Fruit fly (Drosophila melanogaster) whole organism, adult: ENCODE results near the gene Klp3A.

Experiments
- CG11617 ChIP-seq: fragments of 200-800 bp; sonication (Bioruptor generic); optimal IDR thresholded peaks from 2 replicates; lab custom pipeline; 2017; ENCODE audit warnings: mild to moderate bottlenecking, missing biosample characterization, missing genetic modification reagents, missing genetic modification characterization
- CG12768 ChIP-seq: fragments of 200-800 bp; sonication (Bioruptor generic); optimal IDR thresholded peaks from 2 replicates; lab custom pipeline; 2017; ENCODE audit warnings: missing biosample characterization, missing genetic modification characterization, mild to moderate bottlenecking, moderate library complexity, missing genetic modification reagents
- CG14711 ChIP-seq: fragments of 200-800 bp; sonication (Bioruptor generic); optimal IDR thresholded peaks from 2 replicates; lab custom pipeline; 2018; ENCODE audit warnings: missing biosample characterization, mild to moderate bottlenecking, missing genetic modification characterization, moderate library complexity
- CG1620 ChIP-seq: fragments of 200-800 bp; sonication (Bioruptor generic); optimal IDR thresholded peaks from 2 replicates; lab custom pipeline; 2016; ENCODE audit warnings: missing biosample characterization, missing genetic modification characterization
- CG33017 ChIP-seq: fragments of 200-800 bp; sonication (Bioruptor generic); optimal IDR thresholded peaks from 2 replicates; lab custom pipeline; 2018; ENCODE audit warnings: missing biosample characterization, mild to moderate bottlenecking, missing genetic modification characterization, moderate library complexity
- CG5204 ChIP-seq: fragments of 200-800 bp; sonication (Bioruptor generic); optimal IDR thresholded peaks from 2 replicates; lab custom pipeline; 2016; ENCODE audit warnings: missing biosample characterization, missing genetic modification characterization
- CG7045 ChIP-seq: fragments of 200-800 bp; sonication (Bioruptor generic); optimal IDR thresholded peaks from 2 replicates; lab custom pipeline; 2017; ENCODE audit warnings: missing biosample characterization, mild to moderate bottlenecking, missing genetic modification characterization
- CG7101 ChIP-seq: fragments of 200-800 bp; sonication (Bioruptor generic); optimal IDR thresholded peaks from 2 replicates; lab custom pipeline; 2018; ENCODE audit warnings: missing biosample characterization, mild to moderate bottlenecking, missing genetic modification characterization, moderate library complexity
- Clk ChIP-seq: fragments of 200-800 bp; sonication (Bioruptor generic); optimal IDR thresholded peaks from 2 replicates; lab custom pipeline; 2017; ENCODE audit warnings: missing biosample characterization, missing genetic modification characterization
- Crg-1 ChIP-seq: fragments of 200-800 bp; sonication (Bioruptor generic); optimal IDR thresholded peaks from 2 replicates; lab custom pipeline; 2016; ENCODE audit warnings: missing biosample characterization, missing genetic modification characterization
- Hr96 ChIP-seq: fragments of 200-800 bp; sonication (Bioruptor generic); optimal IDR thresholded peaks from 2 replicates; lab custom pipeline; 2016; ENCODE audit warnings: missing biosample characterization, missing genetic modification characterization
- Mnt ChIP-seq: fragments of 200-800 bp; sonication (Bioruptor generic); optimal IDR thresholded peaks from 2 replicates; lab custom pipeline; 2016; ENCODE audit warnings: missing biosample characterization, mild to moderate bottlenecking, missing genetic modification characterization
- bab1 ChIP-seq: fragments of 200-800 bp; sonication (Bioruptor generic); optimal IDR thresholded peaks from 3 replicates; lab custom pipeline; 2019; ENCODE audit warnings: missing biosample characterization, mild to moderate bottlenecking, missing genetic modification characterization, moderate library complexity
- cic ChIP-seq: fragments of 200-800 bp; sonication (Bioruptor generic); optimal IDR thresholded peaks from 2 replicates; lab custom pipeline; 2017; ENCODE audit warnings: missing biosample characterization, mild to moderate bottlenecking, missing genetic modification characterization, moderate library complexity
- cnc ChIP-seq, 2 experiments: fragments of >200 bp; optimal IDR thresholded peaks; 2 replicates each; lab custom pipeline; 2017
- kay ChIP-seq: fragments of 200-800 bp; sonication (Bioruptor generic); peaks from one replicate; lab custom pipeline; 2016; ENCODE audit warnings: missing biosample characterization, missing genetic modification characterization, borderline replicate concordance
- ovo ChIP-seq: fragments of 200-800 bp; sonication (Bioruptor generic); optimal IDR thresholded peaks from 2 replicates; lab custom pipeline; 2016; ENCODE audit warnings: missing biosample characterization, missing genetic modification characterization
- pad ChIP-seq: fragments of 200-800 bp; sonication (Bioruptor generic); optimal IDR thresholded peaks from 3 replicates; lab custom pipeline; 2017; ENCODE audit warnings: missing biosample characterization, missing genetic modification characterization, mild to moderate bottlenecking, moderate library complexity, missing genetic modification reagents
- tj ChIP-seq: fragments of 200-800 bp; sonication (Bioruptor generic); optimal IDR thresholded peaks from 3 replicates; lab custom pipeline; 2017; ENCODE audit warnings: missing biosample characterization, mild to moderate bottlenecking, missing genetic modification characterization, moderate library complexity
- toe ChIP-seq: fragments of 200-800 bp; sonication (Bioruptor generic); optimal IDR thresholded peaks from 2 replicates; lab custom pipeline; 2016; ENCODE audit warnings: missing biosample characterization, missing genetic modification characterization

The Klp3A gene

dm6 chrX:2635075-2635643, 31.3 kb upstream of the Klp3A start:
- TF ChIP-seq CG7045 (GFP tag; lab: Kevin White, UChicago) (peak; percentile 35), CG33017 (tag; lab: Kevin White, UChicago) (no peak), ovo (GFP tag; lab: Kevin White, UChicago) (no peak), cnc (optimal IDR thresholded peaks at IDR 0.05; lab: Kevin White, UChicago) (no peak), CG1620 (peak; percentile 8), CG7101 (peak; percentile 6), CG14711 (peak; percentile 4)

DNA sequence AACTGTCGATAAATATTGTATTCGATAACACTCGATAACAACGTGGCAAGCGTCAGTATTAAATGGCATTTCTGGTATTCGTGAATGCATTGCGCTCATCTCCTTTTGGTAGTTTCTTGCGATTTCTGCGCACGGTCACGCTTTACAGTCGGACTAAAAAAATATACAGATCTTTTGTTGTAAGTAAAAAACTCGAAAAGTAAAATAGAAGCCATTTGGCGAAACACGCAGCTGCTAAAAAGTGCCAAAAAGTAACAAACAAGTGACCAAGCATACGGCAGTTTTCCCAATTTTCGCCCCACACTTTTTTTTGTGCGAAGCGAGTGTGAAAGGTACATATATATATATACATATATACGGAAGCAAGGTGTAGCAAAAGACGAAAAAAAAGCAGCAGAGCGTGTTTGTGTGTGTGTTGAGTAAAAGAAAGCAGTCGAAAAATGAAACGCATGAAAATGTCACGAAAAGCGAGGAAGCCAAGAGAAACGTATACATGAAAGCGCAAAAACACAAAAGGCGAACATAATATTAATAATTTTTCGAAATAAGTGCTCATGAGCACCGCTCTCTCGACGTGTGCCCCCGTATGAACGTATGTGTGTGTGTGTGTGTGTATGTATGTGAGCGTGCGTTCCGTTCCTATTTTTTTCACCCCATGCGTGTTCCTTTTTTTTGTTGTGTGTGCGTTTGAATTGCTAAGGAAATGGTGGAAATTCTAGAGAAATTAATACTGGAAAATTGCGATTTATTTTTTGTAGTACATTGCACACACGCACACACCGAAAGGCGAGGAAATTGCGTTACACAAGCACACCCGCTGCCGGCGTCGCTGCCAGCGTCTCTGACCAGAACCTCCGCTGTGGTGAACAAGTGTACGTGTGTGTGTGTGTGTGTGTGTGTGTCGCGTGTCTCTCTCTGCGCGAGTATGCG, 30.3 kb upstream of the Klp3A start, which contains the start of gene sgg:
Gene sgg (plus strand): TSS at position 106 of the 930 bp plus-strand sequence.
- TF ChIP-seq Mnt (GFP tag; lab: Kevin White, UChicago) = peak; percentile 52
- TF ChIP-seq bab1 (GFP tag; lab: Kevin White, UChicago) = peak; percentile 60
- TF ChIP-seq cnc (optimal IDR thresholded peaks at IDR 0.05; lab: Kevin White, UChicago) = no peak

DNA sequence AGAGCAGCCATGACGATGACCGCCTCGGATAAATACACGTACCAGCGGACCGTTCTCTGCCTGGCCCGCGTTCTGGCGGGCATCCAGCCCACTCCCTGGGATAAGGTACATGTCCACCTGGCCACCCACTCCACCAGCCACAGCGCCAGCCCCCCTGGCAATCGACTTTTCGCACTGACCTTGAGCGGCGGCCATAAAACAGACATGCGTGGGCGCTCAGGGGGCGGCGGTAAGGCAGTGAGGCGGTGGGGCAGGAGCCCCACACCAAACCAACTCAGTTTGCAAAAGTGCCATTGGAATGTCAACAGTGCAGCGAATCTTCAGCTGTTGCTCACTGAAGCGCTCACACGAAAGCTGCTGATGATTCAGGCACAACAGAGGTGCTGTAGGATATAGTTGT, 21.2 kb upstream of the Klp3A start:
- TF ChIP-seq CG5204 (GFP tag; lab: Kevin White, UChicago) (no peak), CG11617 (GFP tag; lab: Kevin White, UChicago) (no peak), Hr96 (GFP tag; lab: Kevin White, UChicago) (no peak), CG7101 (no peak), CG7045 (GFP tag; lab: Kevin White, UChicago) (no peak), CG33017 (tag; lab: Kevin White, UChicago) (no peak), bab1 (GFP tag; lab: Kevin White, UChicago) (no peak), Crg-1 (GFP tag; lab: Kevin White, UChicago) (no peak), cnc (optimal IDR thresholded peaks at IDR 0.05; lab: Kevin White, UChicago) (no peak), CG1620 (no peak), toe (GFP tag; lab: Kevin White, UChicago) (no peak), kay (GFP tag; lab: Kevin White, UChicago) (no peak), cic (GFP tag; lab: Kevin White, UChicago) (no peak), Mnt (GFP tag; lab: Kevin White, UChicago) (no peak), CG14711 (no peak), pad (GFP tag; lab: Kevin White, UChicago) (no peak), Clk (GFP tag; lab: Kevin White, UChicago) (no peak), ovo (GFP tag; lab: Kevin White, UChicago) (no peak), CG12768 (GFP tag; lab: Kevin White, UChicago) (no peak), tj (GFP tag; lab: Kevin White, UChicago) (no peak)

DNA sequence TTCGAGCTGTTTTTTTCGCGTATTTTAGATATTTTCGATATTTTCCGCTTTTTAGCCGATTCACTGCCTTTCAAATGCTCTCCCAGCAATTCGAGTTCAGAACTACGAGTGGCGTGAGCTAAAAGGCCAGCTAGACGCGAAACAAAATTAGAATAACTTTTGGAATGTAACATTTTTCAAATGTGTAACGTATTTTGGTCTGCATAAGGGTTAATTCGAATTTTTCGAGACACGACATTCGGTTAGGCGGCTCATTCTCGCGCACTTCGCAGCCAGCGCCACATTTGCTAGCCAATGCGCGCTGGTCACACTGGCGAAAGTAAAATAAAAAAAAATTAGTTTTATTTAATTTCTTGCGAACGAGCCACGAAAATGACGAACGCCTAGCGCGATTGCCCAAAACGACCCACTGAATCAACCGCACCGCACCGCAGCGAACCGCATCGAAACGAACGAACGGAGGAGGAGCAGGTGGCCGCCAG, 20.7 kb upstream of the Klp3A start, which contains the start of the genes brv3 and Pi4KIIIalpha:
Gene brv3 (minus strand): TSS at position 51 of the 482 bp plus-strand sequence.
Gene Pi4KIIIalpha (plus strand): TSS at position 280 of the 482 bp plus-strand sequence.
- no peak for TF ChIP-seq CG14711
- TF ChIP-seq Mnt (GFP tag; lab: Kevin White, UChicago) = peak; percentile 2
- peak; percentile 6 for TF ChIP-seq bab1 (GFP tag; lab: Kevin White, UChicago)
- no peak for TF ChIP-seq CG7045 (GFP tag; lab: Kevin White, UChicago)
- TF ChIP-seq CG11617 (GFP tag; lab: Kevin White, UChicago) = no peak

DNA sequence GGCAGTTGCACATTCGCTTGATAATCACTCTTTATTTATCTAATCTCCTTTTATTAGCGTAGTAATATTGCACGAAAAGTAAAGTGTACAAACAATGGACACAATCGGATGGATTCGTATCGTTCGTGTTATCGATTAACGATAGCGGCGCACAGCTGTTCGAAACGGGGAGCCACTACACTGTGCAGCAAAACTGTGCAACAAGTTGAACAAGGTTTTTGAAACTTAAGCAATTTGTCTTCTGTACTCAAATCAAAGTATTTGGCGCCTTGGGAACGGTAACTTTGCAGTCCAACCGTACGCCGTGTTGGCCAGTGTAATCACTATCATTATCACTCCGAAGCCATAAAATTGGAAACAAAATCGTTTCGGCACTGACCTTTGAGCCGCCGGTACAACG, 15.8 kb upstream of the Klp3A start, which contains the start of the genes Tsp3A and Seipin:
Gene Tsp3A (minus strand): TSS at position 88 of the 400 bp plus-strand sequence.
Gene Seipin (plus strand): TSS at position 149 of the 400 bp plus-strand sequence.
- TF ChIP-seq Mnt (GFP tag; lab: Kevin White, UChicago) = peak; percentile 61
- TF ChIP-seq Hr96 (GFP tag; lab: Kevin White, UChicago) = no peak
- peak; percentile 60 for TF ChIP-seq cic (GFP tag; lab: Kevin White, UChicago)
- TF ChIP-seq bab1 (GFP tag; lab: Kevin White, UChicago) = peak; percentile 84
- TF ChIP-seq kay (GFP tag; lab: Kevin White, UChicago) = no peak
- peak; percentile 88 for TF ChIP-seq CG7101
- TF ChIP-seq cnc (optimal IDR thresholded peaks at IDR 0.05; lab: Kevin White, UChicago) = no peak
- TF ChIP-seq tj (GFP tag; lab: Kevin White, UChicago) = peak; percentile 87
- peak; percentile 48 for TF ChIP-seq CG1620
- TF ChIP-seq CG12768 (GFP tag; lab: Kevin White, UChicago) = peak; percentile 97
- TF ChIP-seq CG7045 (GFP tag; lab: Kevin White, UChicago) = peak; percentile 79
- peak; percentile 88 for TF ChIP-seq CG11617 (GFP tag; lab: Kevin White, UChicago)
- peak; percentile 83 for TF ChIP-seq CG33017 (tag; lab: Kevin White, UChicago)
- TF ChIP-seq Crg-1 (GFP tag; lab: Kevin White, UChicago) = peak; percentile 51
- no peak for TF ChIP-seq toe (GFP tag; lab: Kevin White, UChicago)
- peak; percentile 75 for TF ChIP-seq pad (GFP tag; lab: Kevin White, UChicago)
- peak; percentile 84 for TF ChIP-seq CG14711
- TF ChIP-seq ovo (GFP tag; lab: Kevin White, UChicago) = peak; percentile 30
- TF ChIP-seq Clk (GFP tag; lab: Kevin White, UChicago) = peak; percentile 67
- no peak for TF ChIP-seq CG5204 (GFP tag; lab: Kevin White, UChicago)
